Fruit fly (Drosophila melanogaster): ENCODE measurements around the gene U2af38.

The U2af38 gene

dm6 chr2L:297480-298284 is 3.2 kb upstream of the U2af38 start, which contains the start of gene Pi3K21B (continued):
- TF ChIP-seq CG17385 (GFP tag; optimal IDR thresholded peaks at IDR 0.05) (peak; percentile 83), sim (GFP tag; IDR thresholded peaks at IDR 0.05) (no peak), nom (GFP tag; optimal IDR thresholded peaks at IDR 0.05) (peak; percentile 59), CG8089 (GFP tag; optimal IDR thresholded peaks at IDR 0.05) (peak; percentile 88), dysf (GFP tag; IDR thresholded peaks at IDR 0.05) (peak; percentile 89), CG17361 (GFP tag; IDR thresholded peaks at IDR 0.05) (peak; percentile 94), vnd (GFP tag; IDR thresholded peaks at IDR 0.05; ENCODE audit: partially characterized antibody) (no peak), maf-S (GFP tag; optimal IDR thresholded peaks at IDR 0.05) (peak; percentile 89), wor (GFP tag; IDR thresholded peaks at IDR 0.05) (peak; percentile 75), Ets65A (GFP tag) (peak; percentile 100), da (GFP tag; optimal IDR thresholded peaks at IDR 0.05) (peak; percentile 68), CG9797 (GFP tag; optimal IDR thresholded peaks at IDR 0.05) (peak; percentile 46), dimm (GFP tag; IDR thresholded peaks at IDR 0.05) (peak; percentile 64), ro (GFP tag; IDR thresholded peaks at IDR 0.05) (peak; percentile 43; the same call in 1 of the 2 replicates), hkb (optimal IDR thresholded peaks at IDR 0.05) (peak; percentile 40), hkb (GFP tag; IDR thresholded peaks at IDR 0.05) (peak; percentile 82), eyg (GFP tag; optimal IDR thresholded peaks at IDR 0.05) (peak; percentile 78), cad (GFP tag; optimal IDR thresholded peaks at IDR 0.05) (no peak), MESR4 (GFP tag; optimal IDR thresholded peaks at IDR 0.05) (peak; percentile 97), CG4854 (GFP tag; optimal IDR thresholded peaks at IDR 0.05) (peak; percentile 81), Neu2 (GFP tag; optimal IDR thresholded peaks at IDR 0.05; ENCODE audit: borderline replicate concordance) (peak; percentile 58), CG4404 (GFP tag; IDR thresholded peaks at IDR 0.05) (peak; percentile 77), jigr1 (GFP tag; IDR thresholded peaks at IDR 0.05) (peak; percentile 72; the same call in 2 of the 3 replicates), ase (GFP tag; IDR thresholded peaks at IDR 0.05) (peak; percentile 76), usp (GFP tag; optimal IDR thresholded peaks at IDR 0.05) (no peak), E2f2 (GFP tag; IDR thresholded peaks at IDR 0.05) (peak; percentile 88), chinmo (GFP tag; IDR thresholded peaks at IDR 0.05; ENCODE audit: partially characterized antibody) (0 out of 4 replicates have a peak, but pooled peaks have one; percentile 70), pzg (GFP tag; optimal IDR thresholded peaks at IDR 0.05) (peak; percentile 78), CG12236 (GFP tag; optimal IDR thresholded peaks at IDR 0.05) (peak; percentile 77), CG14710 (tag; optimal IDR thresholded peaks at IDR 0.05) (peak; percentile 95), en (GFP tag; optimal IDR thresholded peaks at IDR 0.05) (peak; percentile 58), CG8359 (GFP tag; optimal IDR thresholded peaks at IDR 0.05; ENCODE audit: borderline replicate concordance) (peak; percentile 58), CG13894 (tag; optimal IDR thresholded peaks at IDR 0.05) (peak; percentile 89), Sry-δ (GFP tag; optimal IDR thresholded peaks at IDR 0.05) (peak; percentile 62), so (GFP tag; IDR thresholded peaks at IDR 0.05) (peak; percentile 83), CG8944 (GFP tag; optimal IDR thresholded peaks at IDR 0.05) (peak; percentile 93), CG12071 (GFP tag; optimal IDR thresholded peaks at IDR 0.05) (peak; percentile 62), CG10209 (GFP tag; optimal IDR thresholded peaks at IDR 0.05) (peak; percentile 92), CG1024 (GFP tag; IDR thresholded peaks at IDR 0.05) (no peak; the same call in none of the 2 replicates), tna (GFP tag; IDR thresholded peaks at IDR 0.05; ENCODE audit: partially characterized antibody) (no peak), CG18599 (GFP tag; optimal IDR thresholded peaks at IDR 0.05) (peak; percentile 92), org-1 (GFP tag; optimal IDR thresholded peaks at IDR 0.05) (peak; percentile 73), CG33557 (GFP tag; optimal IDR thresholded peaks at IDR 0.05) (peak; percentile 86), wdn (GFP tag; IDR thresholded peaks at IDR 0.05) (peak; percentile 83), bab2 (GFP tag; optimal IDR thresholded peaks at IDR 0.05) (peak; percentile 96), hb (GFP tag; IDR thresholded peaks at IDR 0.05; ENCODE audit: partially characterized antibody) (no peak), Nf-YB (GFP tag; optimal IDR thresholded peaks at IDR 0.05) (peak; percentile 68), crol (GFP tag; IDR thresholded peaks at IDR 0.05) (no peak), sna (GFP tag; IDR thresholded peaks at IDR 0.05; ENCODE audit: partially characterized antibody) (0 out of 2 replicates have a peak, but pooled peaks have one; percentile 12)
